Worm (Caenorhabditis elegans) whole organism, L3 larva: ENCODE data around the gene T24B8.7.
A peak's percentile ranks its signal among the peaks of the same experiment; 100 is the strongest.

Source experiments
- R02D3.7 ChIP-seq: fragments of 150-350 bp; optimal IDR thresholded peaks from 2 replicates; lab custom pipeline; 2014; ENCODE audit warnings: missing biosample characterization, missing genetic modification characterization
- ZK546.5 ChIP-seq: sonication (generic microtip); optimal IDR thresholded peaks from 2 replicates; lab custom pipeline; 2017; ENCODE audit warnings: missing biosample characterization, missing genetic modification characterization
- ama-1 ChIP-seq: fragments of 150-350 bp; optimal IDR thresholded peaks from 2 replicates; lab custom pipeline; 2018
- ceh-16 ChIP-seq: sonication (generic microtip); optimal IDR thresholded peaks from 2 replicates; lab custom pipeline; 2017; ENCODE audit warnings: missing biosample characterization, missing genetic modification characterization
- ceh-28 ChIP-seq: fragments of 150-350 bp; optimal IDR thresholded peaks from 2 replicates; lab custom pipeline; 2014; ENCODE audit warnings: missing biosample characterization, missing genetic modification reagents, missing genetic modification characterization
- ceh-82 ChIP-seq: fragments of 150-350 bp; optimal IDR thresholded peaks from 2 replicates; lab custom pipeline; 2014; ENCODE audit warnings: missing biosample characterization, missing genetic modification characterization
- ceh-9 ChIP-seq: sonication (generic microtip); optimal IDR thresholded peaks from 2 replicates; lab custom pipeline; 2018; ENCODE audit warnings: missing biosample characterization, missing genetic modification characterization
- daf-12 ChIP-seq: fragments of 150-350 bp; optimal IDR thresholded peaks from 2 replicates; lab custom pipeline; 2014; ENCODE audit warnings: missing biosample characterization, missing genetic modification reagents, missing genetic modification characterization
- egl-27 ChIP-seq: sonication (generic microtip); optimal IDR thresholded peaks from 4 replicates; lab custom pipeline; 2017; ENCODE audit warnings: missing biosample characterization, missing genetic modification reagents, missing genetic modification characterization
- elt-1 ChIP-seq: fragments of 150-350 bp; optimal IDR thresholded peaks from 2 replicates; lab custom pipeline; 2014; ENCODE audit warnings: missing biosample characterization, missing genetic modification characterization
- elt-2 ChIP-seq: sonication (generic microtip); optimal IDR thresholded peaks from 2 replicates; lab custom pipeline; 2016; ENCODE audit warnings: missing genetic modification reagents, mild to moderate bottlenecking, missing genetic modification characterization, missing compliant biosample characterization
- elt-3 ChIP-seq, 3 experiments: fragments of 150-350 bp in 1 of 3; sonication (generic microtip) in 2 of 3; optimal IDR thresholded peaks; 2 replicates in 2 of 3; 4 replicates in 1 of 3; lab custom pipeline; 2014 to 2017; ENCODE audit warnings: missing biosample characterization in 3 of 3, missing genetic modification characterization in 3 of 3
- eor-1 ChIP-seq, 2 experiments: fragments of 150-350 bp; optimal IDR thresholded peaks; 2 replicates each; lab custom pipeline; 2014 to 2018; ENCODE audit warnings: missing biosample characterization in 2 of 2, missing genetic modification characterization in 2 of 2
- fkh-2 ChIP-seq: fragments of 150-350 bp; optimal IDR thresholded peaks from 2 replicates; lab custom pipeline; 2014; ENCODE audit warnings: missing biosample characterization, missing genetic modification reagents, missing genetic modification characterization
- hmg-11 ChIP-seq: sonication (generic microtip); optimal IDR thresholded peaks from 2 replicates; lab custom pipeline; 2016; ENCODE audit warnings: missing genetic modification characterization, missing compliant biosample characterization
- jun-1 ChIP-seq: fragments of 150-350 bp; optimal IDR thresholded peaks from 2 replicates; lab custom pipeline; 2014; ENCODE audit warnings: missing biosample characterization, missing genetic modification reagents, missing genetic modification characterization
- lin-15B ChIP-seq: fragments of 150-350 bp; optimal IDR thresholded peaks from 2 replicates; lab custom pipeline; 2014; ENCODE audit warnings: missing biosample characterization, missing genetic modification characterization
- lin-39 ChIP-seq: fragments of 150-350 bp; optimal IDR thresholded peaks from 2 replicates; lab custom pipeline; 2018; ENCODE audit warnings: missing biosample characterization, missing genetic modification reagents, missing genetic modification characterization
- lsy-12 ChIP-seq: sonication (generic microtip); optimal IDR thresholded peaks from 2 replicates; lab custom pipeline; 2016; ENCODE audit warnings: mild to moderate bottlenecking, missing genetic modification characterization, missing compliant biosample characterization
- mdl-1 ChIP-seq: fragments of 150-350 bp; optimal IDR thresholded peaks from 2 replicates; lab custom pipeline; 2014; ENCODE audit warnings: missing biosample characterization, missing genetic modification characterization
- nfya-1 ChIP-seq: sonication (generic microtip); optimal IDR thresholded peaks from 2 replicates; lab custom pipeline; 2017; ENCODE audit warnings: missing genetic modification characterization, mild to moderate bottlenecking, missing compliant biosample characterization, antibody characterized with exemption, moderate library complexity; ENCODE audit not compliant: insufficient read depth
- nhr-12 ChIP-seq: fragments of 150-350 bp; optimal IDR thresholded peaks from 2 replicates; lab custom pipeline; 2014; ENCODE audit warnings: missing biosample characterization, missing genetic modification characterization
- nhr-23 ChIP-seq: fragments of 150-350 bp; optimal IDR thresholded peaks from 2 replicates; lab custom pipeline; 2014; ENCODE audit warnings: missing biosample characterization, missing genetic modification reagents, missing genetic modification characterization
- nhr-25 ChIP-seq: sonication (generic microtip); optimal IDR thresholded peaks from 2 replicates; lab custom pipeline; 2017; ENCODE audit warnings: missing biosample characterization, missing genetic modification characterization
- nhr-43 ChIP-seq: sonication (generic microtip); optimal IDR thresholded peaks from 2 replicates; lab custom pipeline; 2016; ENCODE audit warnings: mild to moderate bottlenecking, missing genetic modification characterization, missing compliant biosample characterization; ENCODE audit not compliant: poor library complexity, severe bottlenecking
- nhr-77 ChIP-seq: fragments of 150-350 bp; optimal IDR thresholded peaks from 2 replicates; lab custom pipeline; 2014; ENCODE audit warnings: missing biosample characterization, missing genetic modification characterization
- pha-4 ChIP-seq: fragments of 150-350 bp; optimal IDR thresholded peaks from 2 replicates; lab custom pipeline; 2014; ENCODE audit warnings: missing biosample characterization, missing genetic modification reagents, missing genetic modification characterization
- pqm-1 ChIP-seq: fragments of 150-350 bp; optimal IDR thresholded peaks from 2 replicates; lab custom pipeline; 2017; ENCODE audit warnings: missing biosample characterization, missing genetic modification characterization, inconsistent platforms
- sea-2 ChIP-seq: fragments of 150-350 bp; sonication (generic microtip); optimal IDR thresholded peaks from 4 replicates; lab custom pipeline; 2014; ENCODE audit warnings: missing biosample characterization, missing genetic modification reagents, missing genetic modification characterization
- skn-1 ChIP-seq: fragments of 150-350 bp; optimal IDR thresholded peaks from 2 replicates; lab custom pipeline; 2014; ENCODE audit warnings: missing biosample characterization, missing genetic modification characterization
- snpc-4 ChIP-seq: fragments of 150-350 bp; optimal IDR thresholded peaks from 2 replicates; lab custom pipeline; 2014; ENCODE audit warnings: missing biosample characterization, missing genetic modification characterization
- tbx-2 ChIP-seq: sonication (generic microtip); optimal IDR thresholded peaks from 2 replicates; lab custom pipeline; 2016; ENCODE audit warnings: mild to moderate bottlenecking, missing genetic modification characterization, missing compliant biosample characterization
- unc-39 ChIP-seq: sonication (generic microtip); optimal IDR thresholded peaks from 4 replicates; lab custom pipeline; 2017; ENCODE audit warnings: missing biosample characterization, missing genetic modification characterization
- unc-62 ChIP-seq: fragments of 150-350 bp; sonication (generic microtip); optimal IDR thresholded peaks from 4 replicates; lab custom pipeline; 2014; ENCODE audit warnings: missing biosample characterization, missing genetic modification reagents, missing genetic modification characterization
- zag-1 ChIP-seq: fragments of 150-350 bp; optimal IDR thresholded peaks from 2 replicates; lab custom pipeline; 2014; ENCODE audit warnings: missing biosample characterization, missing genetic modification characterization
- ztf-11 ChIP-seq: fragments of 150-350 bp; optimal IDR thresholded peaks from 2 replicates; lab custom pipeline; 2014; ENCODE audit warnings: missing biosample characterization, missing genetic modification characterization
- ztf-4 ChIP-seq: fragments of 150-350 bp; optimal IDR thresholded peaks from 2 replicates; lab custom pipeline; 2014; ENCODE audit warnings: missing biosample characterization, missing genetic modification characterization

The T24B8.7 gene

DNA sequence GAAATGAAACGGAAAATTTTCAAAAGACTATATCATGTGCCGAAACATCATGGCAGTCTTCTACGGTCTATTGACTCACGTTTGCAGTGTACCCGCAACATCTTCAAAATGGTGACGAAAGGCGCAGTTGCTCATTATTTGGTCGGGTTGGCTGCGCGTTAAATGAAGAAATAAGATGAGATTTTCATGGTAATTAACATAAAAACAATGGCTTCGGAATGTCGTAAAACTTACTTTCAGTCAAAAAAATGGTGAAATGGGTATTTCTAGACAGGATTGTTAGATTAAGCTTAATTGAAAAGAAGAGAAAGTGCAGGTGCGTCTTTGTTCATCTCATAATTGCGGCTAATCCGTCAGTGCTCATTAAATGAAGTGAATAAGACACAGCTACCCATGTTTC is at the start of gene T24B8.7:
TSS of gene T24B8.7 (minus strand) at position 101 of the 400 bp plus-strand sequence.
- TF ChIP-seq elt-2 (tag; lab: Kevin White, UChicago) = no peak
- no peak for TF ChIP-seq elt-3 (tag; optimal IDR thresholded peaks at IDR 0.05; lab: Kevin White, UChicago)
- TF ChIP-seq elt-1 (tag; lab: Kevin White, UChicago) = no peak
- no peak for TF ChIP-seq daf-12 (tag; lab: Kevin White, UChicago)
- TF ChIP-seq egl-27 = no peak
- no peak for TF ChIP-seq skn-1 (tag; lab: Kevin White, UChicago)
- no peak for TF ChIP-seq zag-1
- TF ChIP-seq hmg-11 = no peak
- TF ChIP-seq ZK546.5 = no peak
- TF ChIP-seq ceh-28 (tag; lab: Kevin White, UChicago) = no peak
- no peak for TF ChIP-seq tbx-2

DNA sequence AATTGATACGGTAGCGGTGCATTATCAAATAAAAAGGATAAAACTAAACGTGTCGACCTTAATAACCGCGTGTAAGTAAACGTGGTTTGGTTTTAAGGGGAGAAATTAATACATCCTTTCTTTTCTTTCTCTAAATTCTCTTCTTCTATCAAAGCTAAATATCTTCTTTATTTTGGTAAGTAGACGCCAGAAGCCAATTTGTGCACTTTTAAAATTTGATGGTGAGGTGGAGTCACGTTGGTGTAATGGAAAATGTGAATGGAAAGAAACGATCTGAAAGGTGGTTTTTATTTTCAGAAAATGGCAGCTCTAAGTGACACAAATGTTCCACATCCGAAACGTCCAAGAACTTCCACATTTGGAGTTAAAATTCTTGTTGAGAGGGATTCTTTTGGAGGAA is 47.3 kb upstream of the T24B8.7 start, which contains the start of gene T24H10.5:
TSS of gene T24H10.5 (plus strand) at position 301 of the 400 bp plus-strand sequence.
- TF ChIP-seq eor-1 (tag; optimal IDR thresholded peaks at IDR 0.05; lab: Kevin White, UChicago) (no peak), sea-2 (GFP tag; lab: Kevin White, UChicago) (no peak), pha-4 (no peak), ceh-9 (tag; lab: Kevin White, UChicago) (no peak), elt-1 (tag; lab: Kevin White, UChicago) (no peak), ceh-16 (tag; lab: Kevin White, UChicago) (no peak), ceh-82 (tag; lab: Kevin White, UChicago) (no peak), nhr-43 (tag; lab: Kevin White, UChicago) (no peak), elt-2 (tag; lab: Kevin White, UChicago) (no peak), fkh-2 (tag; lab: Kevin White, UChicago) (no peak)

DNA sequence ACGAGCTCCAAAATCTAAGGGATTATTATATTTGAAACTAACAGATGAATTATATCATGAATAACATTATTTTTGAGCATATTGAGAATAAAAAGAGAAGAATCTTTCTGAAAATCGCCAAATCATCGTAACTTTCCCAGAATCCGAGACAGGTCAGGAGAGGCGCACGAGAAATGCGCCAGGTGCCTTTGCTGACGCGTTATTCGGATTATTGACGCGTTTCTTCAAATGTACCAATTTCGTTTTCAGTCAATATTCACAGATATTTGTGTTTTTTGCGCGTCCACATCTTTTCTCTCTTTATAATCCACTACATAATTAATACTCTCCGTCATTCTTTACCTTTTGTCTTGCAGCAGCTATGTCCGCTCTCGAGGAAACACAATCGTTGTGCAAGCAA is 45.6 kb upstream of the T24B8.7 start, which contains the start of gene T24H10.1:
TSS of gene T24H10.1 (plus strand) at position 355 of the 400 bp plus-strand sequence.
- TF ChIP-seq pha-4 (peak; percentile 72), zag-1 (no peak), R02D3.7 (tag; lab: Kevin White, UChicago) (peak; percentile 25), elt-2 (tag; lab: Kevin White, UChicago) (peak; percentile 30), nhr-43 (tag; lab: Kevin White, UChicago) (peak; percentile 48), nhr-23 (tag; lab: Kevin White, UChicago) (peak; percentile 65), pqm-1 (tag; lab: Kevin White, UChicago) (peak; percentile 12), lsy-12 (tag; lab: Kevin White, UChicago) (peak; percentile 14), nfya-1 (tag; lab: Kevin White, UChicago) (peak; percentile 72), ztf-4 (tag; lab: Kevin White, UChicago) (no peak), unc-62 (no peak), snpc-4 (tag; lab: Kevin White, UChicago) (peak; percentile 56), egl-27 (no peak), nhr-12 (tag; lab: Kevin White, UChicago) (no peak), eor-1 (tag; optimal IDR thresholded peaks at IDR 0.05; lab: Kevin White, UChicago) (no peak), ZK546.5 (no peak), elt-1 (tag; lab: Kevin White, UChicago) (no peak), tbx-2 (peak; percentile 55), mdl-1 (tag; lab: Kevin White, UChicago) (no peak), jun-1 (tag; lab: Kevin White, UChicago) (no peak), skn-1 (tag; lab: Kevin White, UChicago) (peak; percentile 72), elt-3 (tag; optimal IDR thresholded peaks at IDR 0.05; lab: Kevin White, UChicago) (no peak), nhr-77 (tag; lab: Kevin White, UChicago) (no peak), ama-1 (lab: Kevin White, UChicago) (no peak), nhr-25 (tag; lab: Kevin White, UChicago) (peak; percentile 51), ceh-28 (tag; lab: Kevin White, UChicago) (peak; percentile 28), lin-15B (peak; percentile 67), ztf-11 (tag; lab: Kevin White, UChicago) (no peak), hmg-11 (peak; percentile 44), unc-39 (tag; lab: Kevin White, UChicago) (no peak), lin-39 (tag; lab: Kevin White, UChicago) (no peak)
- TF ChIP-seq, all 47 proteins: peak for 15
